Worm (Caenorhabditis elegans) whole organism, early embryonic: ENCODE measurements around the gene F40C5.2.
"Not testable (repeated sequence)": the region's sequence is repeated elsewhere in the genome, so short reads cannot be mapped to it uniquely, and the experiment has no call there.

Experiments used
- B0310.2 ChIP-seq: sonication (generic microtip); optimal IDR thresholded peaks from 2 replicates; lab custom pipeline; 2016; ENCODE audit warnings: mild to moderate bottlenecking, missing genetic modification characterization, missing compliant biosample characterization
- F13C5.2 ChIP-seq: sonication (generic microtip); optimal IDR thresholded peaks from 2 replicates; lab custom pipeline; 2017; ENCODE audit warnings: mild to moderate bottlenecking, missing genetic modification characterization, inconsistent platforms, missing compliant biosample characterization
- ama-1 ChIP-seq: fragments of 150-350 bp; optimal IDR thresholded peaks from 2 replicates; lab custom pipeline; 2014
- ceh-13 ChIP-seq: fragments of 200-800 bp; sonication (Bioruptor generic); optimal IDR thresholded peaks from 2 replicates; lab custom pipeline; 2018; ENCODE audit warnings: mild to moderate bottlenecking, missing genetic modification characterization, missing compliant biosample characterization
- ceh-36 ChIP-seq: sonication (generic microtip); optimal IDR thresholded peaks from 2 replicates; lab custom pipeline; 2016; ENCODE audit warnings: missing genetic modification characterization, inconsistent platforms, missing compliant biosample characterization
- ets-7 ChIP-seq: sonication (generic microtip); optimal IDR thresholded peaks from 2 replicates; lab custom pipeline; 2016; ENCODE audit warnings: missing genotype, missing genetic modification characterization, missing compliant biosample characterization
- flt-1 ChIP-seq: fragments of 200-800 bp; sonication (Bioruptor generic); IDR thresholded peaks from 2 replicates; pipeline ENCODE4 v1.3.6; 2022; ENCODE audit warnings: missing genetic modification characterization, missing compliant biosample characterization
- hmbx-1 ChIP-seq: sonication (generic microtip); optimal IDR thresholded peaks from 2 replicates; lab custom pipeline; 2016; ENCODE audit warnings: mild to moderate bottlenecking, missing genetic modification characterization, missing compliant biosample characterization
- hnd-1 ChIP-seq: sonication (generic microtip); optimal IDR thresholded peaks from 2 replicates; lab custom pipeline; 2016; ENCODE audit warnings: missing genetic modification characterization, missing compliant biosample characterization
- scrt-1 ChIP-seq: fragments of 200-800 bp; sonication (Bioruptor generic); IDR thresholded peaks from 2 replicates; pipeline ENCODE4 v1.3.6; 2022; ENCODE audit warnings: missing genetic modification characterization, missing compliant biosample characterization
- sea-1 ChIP-seq: fragments of 200-800 bp; sonication (Bioruptor generic); conservative IDR thresholded peaks from 2 replicates; pipeline ENCODE4 v1.3.6; 2022; ENCODE audit warnings: missing genetic modification characterization, missing compliant biosample characterization
- tbx-37 ChIP-seq: fragments of 200-800 bp; sonication (Bioruptor generic); conservative IDR thresholded peaks from 2 replicates; pipeline ENCODE4 v1.3.6; 2022; ENCODE audit warnings: missing genetic modification reagents, missing genetic modification characterization, missing compliant biosample characterization
- tra-4 ChIP-seq: sonication (generic microtip); optimal IDR thresholded peaks from 2 replicates; lab custom pipeline; 2017; ENCODE audit warnings: missing genetic modification characterization, missing compliant biosample characterization

DNA sequence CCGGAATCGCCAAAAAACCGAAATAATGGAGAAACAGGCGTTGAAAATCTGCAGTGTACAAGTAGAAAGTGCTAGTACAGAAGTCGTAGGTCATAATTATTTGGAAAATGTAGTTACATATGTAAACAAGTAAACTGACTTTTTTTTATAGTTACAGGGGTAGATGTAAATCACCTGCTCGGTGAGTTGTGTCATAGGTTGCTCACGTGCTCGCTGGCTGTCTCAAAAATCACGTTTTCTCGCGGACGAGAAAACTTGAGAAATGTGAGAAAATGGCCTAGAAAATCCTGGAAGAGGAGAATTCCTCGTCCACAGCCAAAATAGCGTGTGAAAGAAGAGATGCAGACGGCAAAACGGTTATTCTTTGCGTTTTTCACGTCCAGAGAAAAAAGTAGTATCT, 26.3 kb downstream of the F40C5.2 start, which contains the start of gene srh-212:
- not testable (repeated sequence) for TF ChIP-seq ama-1 (lab: Kevin White, UChicago); flt-1 (GFP tag; lab: Robert Waterston, UW); tra-4 (tag; lab: Kevin White, UChicago); ets-7; F13C5.2 (tag; lab: Kevin White, UChicago); sea-1; ceh-13 (GFP tag; lab: Kevin White, UChicago); scrt-1; tbx-37 (GFP tag; lab: Robert Waterston, UW); hnd-1 (tag; lab: Kevin White, UChicago); hmbx-1 (tag; lab: Kevin White, UChicago); ceh-36 (tag; lab: Kevin White, UChicago); B0310.2 (tag; lab: Kevin White, UChicago)
